Worm (Caenorhabditis elegans) whole organism, L4 larva: ENCODE data around the gene srh-277.
A peak's percentile ranks its signal among the peaks of the same experiment; 100 is the strongest.

Experiments
- F10B5.3 ChIP-seq: sonication (generic microtip); optimal IDR thresholded peaks from 2 replicates; lab custom pipeline; 2016; ENCODE audit warnings: mild to moderate bottlenecking, missing genetic modification characterization, missing compliant biosample characterization
- F49E8.2 ChIP-seq: sonication (generic microtip); optimal IDR thresholded peaks from 2 replicates; lab custom pipeline; 2016; ENCODE audit warnings: missing compliant biosample characterization, mild to moderate bottlenecking, missing genetic modification characterization, borderline replicate concordance
- Y48G9A.11 ChIP-seq: fragments of 200-800 bp; sonication (Bioruptor generic); IDR thresholded peaks from 2 replicates; pipeline ENCODE4 v1.3.6; 2022; ENCODE audit warnings: missing genetic modification reagents, missing genetic modification characterization, missing compliant biosample characterization
- Y75B8A.6 ChIP-seq: fragments of 200-800 bp; sonication (Bioruptor generic); IDR thresholded peaks from 2 replicates; pipeline ENCODE4 v1.3.6; 2022; ENCODE audit warnings: missing genetic modification reagents, missing genetic modification characterization, missing compliant biosample characterization
- ceh-44 ChIP-seq: fragments of 200-800 bp; sonication (Bioruptor generic); IDR thresholded peaks from 2 replicates; pipeline ENCODE4 v1.3.6; 2022; ENCODE audit warnings: missing genetic modification reagents, missing genetic modification characterization, missing compliant biosample characterization
- ceh-62 ChIP-seq: sonication (generic microtip); optimal IDR thresholded peaks from 2 replicates; lab custom pipeline; 2017; ENCODE audit warnings: missing biosample characterization, missing genetic modification characterization
- cey-2 ChIP-seq: sonication (generic microtip); optimal IDR thresholded peaks from 3 replicates; lab custom pipeline; 2017; ENCODE audit warnings: missing genetic modification characterization, mild to moderate bottlenecking, missing compliant biosample characterization, antibody characterized with exemption, borderline replicate concordance; ENCODE audit not compliant: insufficient read depth
- daf-12 ChIP-seq: fragments of 150-350 bp; optimal IDR thresholded peaks from 2 replicates; lab custom pipeline; 2014; ENCODE audit warnings: missing biosample characterization, missing genetic modification reagents, missing genetic modification characterization
- daf-16 ChIP-seq, 3 experiments: sonication (generic microtip); optimal IDR thresholded peaks; 2 replicates each; lab custom pipeline; 2016 to 2017; ENCODE audit warnings: missing genetic modification characterization in 3 of 3, missing genetic modification reagents in 3 of 3, mild to moderate bottlenecking in 2 of 3, missing compliant biosample characterization in 2 of 3, missing biosample characterization in 1 of 3, moderate library complexity in 1 of 3
- dmd-6 ChIP-seq: fragments of 200-800 bp; sonication (Bioruptor generic); IDR thresholded peaks from 2 replicates; pipeline ENCODE4 v1.3.6; 2022; ENCODE audit warnings: missing genetic modification reagents, missing genetic modification characterization, missing compliant biosample characterization
- dmd-9 ChIP-seq: fragments of 200-800 bp; sonication (Bioruptor generic); IDR thresholded peaks from 2 replicates; pipeline ENCODE4 v1.3.6; 2022; ENCODE audit warnings: missing genetic modification reagents, missing genetic modification characterization, missing compliant biosample characterization
- duxl-1 ChIP-seq: sonication (generic microtip); optimal IDR thresholded peaks from 2 replicates; lab custom pipeline; 2016; ENCODE audit warnings: mild to moderate bottlenecking, missing genetic modification characterization, moderate library complexity, missing compliant biosample characterization; ENCODE audit not compliant: poor library complexity
- dve-1 ChIP-seq: sonication (generic microtip); optimal IDR thresholded peaks from 2 replicates; lab custom pipeline; 2017; ENCODE audit warnings: antibody characterized with exemption, mild to moderate bottlenecking, missing genetic modification characterization, missing compliant biosample characterization; ENCODE audit not compliant: insufficient read depth
- gei-8 ChIP-seq: fragments of 200-800 bp; sonication (Bioruptor generic); optimal IDR thresholded peaks from 2 replicates; lab custom pipeline; 2018; ENCODE audit warnings: mild to moderate bottlenecking, missing genetic modification characterization, missing compliant biosample characterization
- hlh-11 ChIP-seq: fragments of 200-800 bp; sonication (Bioruptor generic); optimal IDR thresholded peaks from 2 replicates; lab custom pipeline; 2018; ENCODE audit warnings: mild to moderate bottlenecking, missing genetic modification characterization, missing compliant biosample characterization
- lin-15B ChIP-seq: fragments of 150-350 bp; sonication (generic microtip); optimal IDR thresholded peaks from 3 replicates; lab custom pipeline; 2014; ENCODE audit warnings: missing biosample characterization, missing genetic modification characterization
- lin-38 ChIP-seq: fragments of 200-800 bp; sonication (Bioruptor generic); IDR thresholded peaks from 2 replicates; pipeline ENCODE4 v1.3.6; 2022; ENCODE audit warnings: missing genetic modification reagents, missing genetic modification characterization, missing compliant biosample characterization
- mdt-29 ChIP-seq: fragments of 200-800 bp; sonication (Bioruptor generic); IDR thresholded peaks from 2 replicates; pipeline ENCODE4 v1.3.6; 2022; ENCODE audit warnings: missing genetic modification reagents, missing genetic modification characterization, missing compliant biosample characterization
- mxl-2 ChIP-seq: fragments of 200-800 bp; sonication (Bioruptor generic); conservative IDR thresholded peaks from 2 replicates; pipeline ENCODE4 v1.3.6; 2022; ENCODE audit warnings: missing genetic modification reagents, missing genetic modification characterization, missing compliant biosample characterization
- nhr-102 ChIP-seq: sonication (generic microtip); optimal IDR thresholded peaks from 2 replicates; lab custom pipeline; 2016; ENCODE audit warnings: mild to moderate bottlenecking, missing genetic modification characterization, moderate library complexity, missing compliant biosample characterization
- nhr-28 ChIP-seq: fragments of 150-350 bp; optimal IDR thresholded peaks from 2 replicates; lab custom pipeline; 2014; ENCODE audit warnings: missing biosample characterization, missing genetic modification characterization
- nhr-48 ChIP-seq: sonication (generic microtip); optimal IDR thresholded peaks from 2 replicates; lab custom pipeline; 2016; ENCODE audit warnings: mild to moderate bottlenecking, missing genetic modification characterization, missing compliant biosample characterization
- pha-4 ChIP-seq, 2 experiments: fragments of 150-350 bp in 1 of 2; fragments of 200-800 bp in 1 of 2; sonication (Bioruptor generic) in 1 of 2; IDR thresholded peaks in 1 of 2; optimal IDR thresholded peaks in 1 of 2; 2 replicates each; pipeline versions ENCODE4 v1.3.6 to Lab custom; 2014 to 2022; ENCODE audit warnings: missing genetic modification characterization in 2 of 2, missing genetic modification reagents in 2 of 2, missing biosample characterization in 1 of 2, missing compliant biosample characterization in 1 of 2
- pqm-1 ChIP-seq: sonication (generic microtip); optimal IDR thresholded peaks from 2 replicates; lab custom pipeline; 2017; ENCODE audit warnings: missing biosample characterization, missing genetic modification characterization
- skn-1 ChIP-seq: fragments of 150-350 bp; optimal IDR thresholded peaks from 2 replicates; lab custom pipeline; 2014; ENCODE audit warnings: missing biosample characterization, missing genetic modification characterization
- snpc-1.2 ChIP-seq: fragments of 200-800 bp; sonication (Bioruptor generic); IDR thresholded peaks from 2 replicates; pipeline ENCODE4 v1.3.6; 2022; ENCODE audit warnings: missing genetic modification reagents, missing genetic modification characterization, missing compliant biosample characterization
- tra-1 ChIP-seq: fragments of 200-800 bp; sonication (Bioruptor generic); IDR thresholded peaks from 2 replicates; pipeline ENCODE4 v1.3.6; 2022; ENCODE audit warnings: missing genetic modification reagents, missing genetic modification characterization, missing compliant biosample characterization
- unc-130 ChIP-seq: sonication (generic microtip); optimal IDR thresholded peaks from 2 replicates; lab custom pipeline; 2016; ENCODE audit warnings: missing genetic modification reagents, missing genetic modification characterization, missing compliant biosample characterization
- unc-62 ChIP-seq, 3 experiments: fragments of 150-350 bp in 1 of 3; sonication (generic microtip); optimal IDR thresholded peaks in 2 of 3; peaks in 1 of 3; 1 replicate in 1 of 3; 2 replicates in 2 of 3; lab custom pipeline; 2014 to 2017; ENCODE audit warnings: missing biosample characterization in 3 of 3, missing genetic modification characterization in 3 of 3, missing genetic modification reagents in 3 of 3, missing genotype in 1 of 3

srh-277 gene

ce11 chrV:16218972-16219757 lies 36.1 kb downstream of the srh-277 start, which contains the start of gene glc-1:
TSS of gene glc-1 (plus strand) at chrV:16219634.
- TF ChIP-seq F10B5.3 (tag; lab: Kevin White, UChicago): no peak
- peak; percentile 43; the same call in 1 of the 2 replicates for TF ChIP-seq dmd-6 (GFP tag; lab: Robert Waterston, UW)
- no peak for TF ChIP-seq dmd-9 (GFP tag; lab: Robert Waterston, UW)
- no peak for TF ChIP-seq duxl-1
- TF ChIP-seq nhr-28 (tag; lab: Kevin White, UChicago): peak; percentile 30
- peak; percentile 56 for TF ChIP-seq pqm-1 (tag; lab: Kevin White, UChicago)

- TF ChIP-seq lin-15B: no peak
- peak in 1 of 2 experiments; percentile 93 for TF ChIP-seq unc-62 (GFP tag; optimal IDR thresholded peaks at IDR 0.05 in 1 of 2; lab: Kevin White, UChicago)
- TF ChIP-seq unc-62 (tag; optimal IDR thresholded peaks at IDR 0.05; lab: Kevin White, UChicago): no peak
These were observed 37.0 kb downstream of the srh-277 start for ce11 chrV:16220020-16220419.

- peak; percentile 54 for TF ChIP-seq nhr-28 (tag; lab: Kevin White, UChicago)
- TF ChIP-seq skn-1 (tag; lab: Kevin White, UChicago): no peak
These were observed 41.0 kb downstream of the srh-277 start, which contains the start of gene stdh-2 for ce11 chrV:16224027-16224426. TSS of gene stdh-2 (plus strand) at chrV:16224327.

DNA sequence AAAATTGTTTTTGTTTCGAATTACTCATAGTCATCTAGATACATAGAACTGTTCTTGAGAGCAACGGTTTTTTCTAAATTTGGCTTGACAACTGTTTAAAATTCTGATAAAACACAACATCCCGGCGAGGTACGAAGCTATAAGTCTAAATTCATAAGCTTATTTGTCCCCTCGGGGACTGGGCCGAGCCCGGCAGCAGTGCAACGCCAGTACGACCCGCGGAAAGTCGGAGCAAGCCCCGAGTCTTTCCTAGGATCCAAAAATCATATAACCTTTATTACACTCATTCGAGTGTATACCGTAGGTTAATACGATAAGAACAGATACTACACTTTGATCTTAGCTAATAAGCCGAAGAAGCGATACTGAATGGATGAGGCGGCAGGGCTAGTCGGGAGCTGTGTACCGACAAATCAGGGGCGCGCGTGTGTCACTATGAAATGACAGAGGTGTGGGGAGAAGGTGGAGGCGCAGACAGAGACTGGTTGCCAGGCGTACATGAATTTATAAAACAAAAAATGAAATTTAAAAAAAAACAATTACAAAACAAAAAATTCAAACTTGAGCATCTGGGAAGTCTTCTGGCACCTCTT lies 42.6 kb downstream of the srh-277 start:
- 0 out of 2 replicates have a peak, but pooled peaks have one; percentile 10 for TF ChIP-seq pha-4 (GFP tag; IDR thresholded peaks at IDR 0.05; lab: Robert Waterston, UW)
- TF ChIP-seq pha-4 (tag; optimal IDR thresholded peaks at IDR 0.05; lab: Kevin White, UChicago): no peak
- 0 out of 2 replicates have a peak, but pooled peaks have one; percentile 25 for TF ChIP-seq mdt-29 (GFP tag; lab: Robert Waterston, UW)
- TF ChIP-seq hlh-11: peak; percentile 14
- TF ChIP-seq ceh-62: no peak
- TF ChIP-seq daf-12 (tag; lab: Kevin White, UChicago): no peak
- no peak for TF ChIP-seq mxl-2 (GFP tag; lab: Robert Waterston, UW)
- peak; percentile 12 for TF ChIP-seq unc-130
- peak; percentile 81 for TF ChIP-seq F49E8.2 (tag; lab: Kevin White, UChicago)
- TF ChIP-seq dmd-6 (GFP tag; lab: Robert Waterston, UW): peak; percentile 42; the same call in 1 of the 2 replicates
- TF ChIP-seq cey-2: no peak
- peak; percentile 18 for TF ChIP-seq dve-1 (tag; lab: Kevin White, UChicago)
- peak; percentile 85 for TF ChIP-seq ceh-44 (GFP tag; lab: Robert Waterston, UW)
- TF ChIP-seq nhr-102 (tag; lab: Kevin White, UChicago): peak; percentile 14
- TF ChIP-seq nhr-48 (tag; lab: Kevin White, UChicago): peak; percentile 35
- TF ChIP-seq tra-1 (GFP tag; lab: Robert Waterston, UW): peak; percentile 42; the same call in 1 of the 2 replicates
- TF ChIP-seq gei-8: no peak
- TF ChIP-seq daf-16 (GFP tag; optimal IDR thresholded peaks at IDR 0.05; lab: Kevin White, UChicago): peak in 1 of 2 experiments; percentile 31
- no peak for TF ChIP-seq daf-16 (tag; optimal IDR thresholded peaks at IDR 0.05; lab: Kevin White, UChicago)
- TF ChIP-seq snpc-1.2 (GFP tag; lab: Robert Waterston, UW): peak; percentile 65
- peak; percentile 47; the same call in 1 of the 2 replicates for TF ChIP-seq Y48G9A.11 (GFP tag; lab: Robert Waterston, UW)
- 0 out of 2 replicates have a peak, but pooled peaks have one; percentile 17 for TF ChIP-seq Y75B8A.6 (GFP tag; lab: Robert Waterston, UW)
- TF ChIP-seq lin-38: peak; percentile 40; the same call in 1 of the 2 replicates
